Fruit fly (Drosophila melanogaster) whole organism, pupa: ENCODE measurements around the gene salt.

Experiments
- CG10348 ChIP-seq: fragments of 200-800 bp; sonication (Bioruptor generic); IDR thresholded peaks from 2 replicates; pipeline ENCODE4 v1.3.6; 2022; ENCODE audit warnings: missing biosample characterization, missing genetic modification characterization
- CG12605 ChIP-seq: fragments of 200-800 bp; sonication (Bioruptor generic); IDR thresholded peaks from 2 replicates; pipeline ENCODE4 v1.3.6; 2022; ENCODE audit warnings: missing biosample characterization, missing genetic modification characterization
- CG13204 ChIP-seq: fragments of 200-800 bp; sonication (Bioruptor generic); optimal IDR thresholded peaks from 2 replicates; lab custom pipeline; 2018; ENCODE audit warnings: missing biosample characterization, mild to moderate bottlenecking, missing genetic modification characterization, moderate library complexity
- CG14655 ChIP-seq: fragments of 200-800 bp; sonication (Bioruptor generic); optimal IDR thresholded peaks from 3 replicates; lab custom pipeline; 2017; ENCODE audit warnings: mild to moderate bottlenecking, missing biosample characterization, missing genetic modification reagents, missing genetic modification characterization
- CG15710 ChIP-seq: fragments of 200-800 bp; sonication (Bioruptor generic); optimal IDR thresholded peaks from 2 replicates; lab custom pipeline; 2018; ENCODE audit warnings: missing biosample characterization, mild to moderate bottlenecking, missing genetic modification characterization, moderate library complexity
- CG17806 ChIP-seq: fragments of 200-800 bp; sonication (Bioruptor generic); optimal IDR thresholded peaks from 2 replicates; lab custom pipeline; 2018; ENCODE audit warnings: missing biosample characterization, mild to moderate bottlenecking, missing genetic modification characterization, moderate library complexity
- CG32121 ChIP-seq: fragments of 200-800 bp; sonication (Bioruptor generic); IDR thresholded peaks from 2 replicates; pipeline ENCODE4 v1.3.6; 2022; ENCODE audit warnings: missing biosample characterization, missing genetic modification characterization
- CG34367 ChIP-seq: fragments of 200-800 bp; sonication (Bioruptor generic); optimal IDR thresholded peaks from 2 replicates; lab custom pipeline; 2018; ENCODE audit warnings: missing biosample characterization, mild to moderate bottlenecking, missing genetic modification characterization
- CG4496 ChIP-seq: fragments of 200-800 bp; sonication (Bioruptor generic); IDR thresholded peaks from 3 replicates; pipeline ENCODE4 v1.3.6; 2022; ENCODE audit warnings: missing biosample characterization, missing genetic modification characterization
- CG8159 ChIP-seq: fragments of 200-800 bp; sonication (Bioruptor generic); optimal IDR thresholded peaks from 3 replicates; lab custom pipeline; 2018; ENCODE audit warnings: missing biosample characterization, mild to moderate bottlenecking, missing genetic modification characterization, moderate library complexity
- CG8301 ChIP-seq: fragments of 200-800 bp; sonication (Bioruptor generic); optimal IDR thresholded peaks from 2 replicates; lab custom pipeline; 2018; ENCODE audit warnings: missing biosample characterization, mild to moderate bottlenecking, missing genetic modification characterization
- CG9948 ChIP-seq: fragments of 200-800 bp; sonication (Bioruptor generic); optimal IDR thresholded peaks from 2 replicates; lab custom pipeline; 2018; ENCODE audit warnings: missing biosample characterization, mild to moderate bottlenecking, missing genetic modification characterization, moderate library complexity
- D1 ChIP-seq: fragments of 200-800 bp; sonication (Bioruptor generic); optimal IDR thresholded peaks from 2 replicates; lab custom pipeline; 2018; ENCODE audit warnings: missing biosample characterization, mild to moderate bottlenecking, missing genetic modification characterization, moderate library complexity
- EcR ChIP-seq: fragments of 200-800 bp; sonication (Bioruptor generic); optimal IDR thresholded peaks from 3 replicates; lab custom pipeline; 2019; ENCODE audit warnings: missing biosample characterization, missing genetic modification characterization, mild to moderate bottlenecking, moderate library complexity, missing genetic modification reagents
- Ets98B ChIP-seq: fragments of 200-800 bp; sonication (Bioruptor generic); IDR thresholded peaks from 2 replicates; pipeline ENCODE4 v1.3.6; 2022; ENCODE audit warnings: missing biosample characterization, missing genetic modification characterization
- Pif1A ChIP-seq: fragments of 200-800 bp; sonication (Bioruptor generic); optimal IDR thresholded peaks from 3 replicates; lab custom pipeline; 2016; ENCODE audit warnings: missing biosample characterization, missing genetic modification characterization
- Pif1B ChIP-seq: fragments of 200-800 bp; sonication (Bioruptor generic); optimal IDR thresholded peaks from 3 replicates; lab custom pipeline; 2016; ENCODE audit warnings: missing biosample characterization, missing genetic modification characterization
- Snoo ChIP-seq: fragments of 200-800 bp; sonication (Bioruptor generic); optimal IDR thresholded peaks from 3 replicates; lab custom pipeline; 2017; ENCODE audit warnings: missing biosample characterization, mild to moderate bottlenecking, missing genetic modification characterization, inconsistent platforms
- fd96Ca ChIP-seq: fragments of 200-800 bp; sonication (Bioruptor generic); IDR thresholded peaks from 3 replicates; pipeline ENCODE4 v1.3.6; 2022; ENCODE audit warnings: missing biosample characterization, missing genetic modification characterization
- gl ChIP-seq: fragments of 200-800 bp; sonication (Bioruptor generic); optimal IDR thresholded peaks from 2 replicates; lab custom pipeline; 2018; ENCODE audit warnings: missing biosample characterization, mild to moderate bottlenecking, missing genetic modification characterization
- rn ChIP-seq: fragments of 200-800 bp; sonication (Bioruptor generic); IDR thresholded peaks from 2 replicates; pipeline ENCODE4 v1.3.6; 2022; ENCODE audit warnings: missing biosample characterization, missing genetic modification characterization

salt gene

DNA sequence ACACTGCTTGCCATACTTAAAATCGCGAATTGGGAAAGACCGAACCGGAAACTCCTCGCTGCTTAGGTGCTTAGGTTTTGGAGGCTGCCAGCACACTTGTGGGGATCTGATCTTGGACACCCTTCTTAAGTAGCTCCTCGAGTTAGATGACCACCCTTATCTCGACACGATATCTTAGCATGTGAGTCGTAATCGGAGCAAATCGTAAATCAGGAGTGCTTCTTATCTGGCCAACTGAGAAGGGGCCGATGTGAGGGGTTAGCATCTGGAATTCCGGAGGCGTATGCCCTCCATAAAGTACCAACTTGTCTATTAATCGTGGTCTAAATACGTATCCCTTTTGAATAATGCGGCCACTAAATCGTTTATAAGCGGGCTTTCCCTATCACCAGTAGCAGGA, at the start of gene salt:
TSS of gene salt (minus strand) at position 101 of the 400 bp plus-strand sequence.
- no peak for TF ChIP-seq fd96Ca
- TF ChIP-seq CG13204 (GFP tag; lab: Kevin White, UChicago): no peak
- no peak for TF ChIP-seq Pif1A (GFP tag; lab: Kevin White, UChicago)
- TF ChIP-seq CG8159 (tag; lab: Kevin White, UChicago): no peak
- no peak for TF ChIP-seq CG8301 (tag; lab: Kevin White, UChicago)

DNA sequence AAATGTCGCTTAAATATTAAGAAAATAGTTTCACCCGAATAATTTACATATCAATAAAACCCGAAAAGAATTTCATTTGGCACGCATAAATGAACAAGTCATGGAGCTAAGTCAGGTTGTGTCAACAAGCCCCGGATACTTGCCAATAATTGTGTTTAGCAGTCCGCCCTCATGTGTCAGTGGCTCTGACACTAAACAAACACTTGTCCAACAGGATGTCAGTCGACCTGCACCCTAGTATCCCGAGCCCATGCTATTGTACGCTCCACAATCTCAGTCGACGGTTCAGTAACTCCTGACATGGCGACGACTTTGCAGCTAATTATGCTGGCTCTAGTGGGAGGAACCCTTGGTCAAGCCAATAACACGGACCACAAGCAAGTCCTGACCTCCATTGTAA, 46.2 kb upstream of the salt start, which contains the start of gene Ir100a:
TSS of gene Ir100a (plus strand) at position 301 of the 400 bp plus-strand sequence.
- TF ChIP-seq Snoo: no peak

DNA sequence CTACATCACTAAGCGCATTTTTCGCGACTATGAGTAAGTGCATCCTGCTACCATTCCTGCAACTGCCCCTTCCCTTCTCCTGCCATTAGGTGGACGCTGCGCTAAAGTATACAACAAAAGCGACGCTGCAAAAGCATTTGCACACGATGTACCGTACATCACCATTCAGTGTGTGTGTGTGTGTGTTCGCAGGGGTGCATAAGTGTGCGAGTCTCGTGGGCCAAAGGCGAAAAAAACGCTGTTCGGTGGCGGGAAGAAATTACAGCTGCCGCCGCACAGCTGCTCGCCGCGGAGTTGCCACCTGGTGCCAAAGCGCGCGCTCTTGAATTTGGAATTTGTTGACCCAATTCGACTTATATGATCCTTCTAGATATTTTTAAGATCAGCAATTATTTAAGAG, 40.0 kb upstream of the salt start:
- TF ChIP-seq CG10348 (GFP tag; lab: Robert Waterston, UW): no peak
- no peak for TF ChIP-seq D1 (tag; lab: Kevin White, UChicago)
- TF ChIP-seq Snoo: no peak
- TF ChIP-seq CG12605 (GFP tag; lab: Robert Waterston, UW): peak; percentile 18; the same call in 1 of the 2 replicates
- TF ChIP-seq CG32121 (GFP tag; lab: Robert Waterston, UW): no peak; the same call in 1 of the 2 replicates
- no peak for TF ChIP-seq CG15710 (tag; lab: Kevin White, UChicago)
- TF ChIP-seq CG4496 (GFP tag; lab: Robert Waterston, UW): 0 out of 3 replicates have a peak, but pooled peaks have one; percentile 27
- TF ChIP-seq CG17806 (tag; lab: Kevin White, UChicago): no peak

dm6 chr3R:31793664-31794417, 39.3 kb upstream of the salt start, which contains the start of the genes Mccc1 and Acf:
Gene Mccc1, minus strand, starts transcription at chr3R:31793907.
Gene Acf, plus strand, starts transcription at chr3R:31793981.
- TF ChIP-seq CG4496 (GFP tag; lab: Robert Waterston, UW) (peak; percentile 57; the same call in 2 of the 3 replicates), CG14655 (GFP tag; lab: Kevin White, UChicago) (no peak), CG10348 (GFP tag; lab: Robert Waterston, UW) (no peak), CG8301 (tag; lab: Kevin White, UChicago) (no peak), Pif1B (no peak), CG15710 (tag; lab: Kevin White, UChicago) (no peak)

DNA sequence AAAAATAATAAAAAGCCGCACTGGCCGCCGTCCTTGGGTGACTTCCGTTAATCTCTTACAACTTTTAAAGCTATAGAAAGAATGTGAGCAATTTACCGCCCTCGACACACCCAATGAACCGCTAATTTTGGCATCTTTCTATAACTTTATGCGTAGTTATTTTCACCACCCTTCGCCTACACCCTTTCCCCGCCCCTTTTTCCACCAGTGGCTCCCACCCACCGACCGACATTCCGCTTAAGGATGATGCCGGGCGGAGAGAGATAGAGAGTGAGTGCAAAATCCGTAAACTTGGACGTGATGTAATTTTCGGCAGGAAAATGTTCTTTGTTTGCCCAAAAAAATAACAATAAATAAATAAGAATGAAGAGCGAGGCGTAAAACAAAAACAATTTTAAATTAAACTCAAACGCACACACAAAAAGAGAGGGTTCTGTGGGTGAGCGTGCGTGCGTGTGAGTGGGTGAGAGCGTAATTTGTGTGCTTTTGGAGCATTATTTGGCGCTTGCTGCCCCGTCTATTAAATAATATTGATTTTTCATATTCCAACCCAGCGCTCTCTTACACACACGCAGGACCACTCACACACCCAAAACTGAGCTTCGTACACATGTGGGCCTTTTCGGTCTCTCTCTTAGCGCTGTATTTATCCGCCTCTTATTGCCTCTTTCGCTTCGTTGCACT, 23.1 kb upstream of the salt start:
- TF ChIP-seq Snoo (no peak), gl (no peak), Pif1A (GFP tag; lab: Kevin White, UChicago) (no peak), EcR (no peak), CG10348 (GFP tag; lab: Robert Waterston, UW) (no peak), CG8159 (tag; lab: Kevin White, UChicago) (no peak)

- peak; percentile 70 for TF ChIP-seq CG4496 (GFP tag; lab: Robert Waterston, UW)
- TF ChIP-seq CG10348 (GFP tag; lab: Robert Waterston, UW): no peak
- no peak for TF ChIP-seq fd96Ca
- TF ChIP-seq Pif1A (GFP tag; lab: Kevin White, UChicago): no peak
- peak; percentile 53 for TF ChIP-seq Snoo
- TF ChIP-seq gl: no peak
- peak; percentile 76 for TF ChIP-seq CG32121 (GFP tag; lab: Robert Waterston, UW)
- no peak for TF ChIP-seq CG13204 (GFP tag; lab: Kevin White, UChicago)
- no peak for TF ChIP-seq EcR
- peak; percentile 53; the same call in 1 of the 2 replicates for TF ChIP-seq CG12605 (GFP tag; lab: Robert Waterston, UW)
- peak; percentile 65 for TF ChIP-seq CG15710 (tag; lab: Kevin White, UChicago)
- no peak for TF ChIP-seq CG9948 (tag; lab: Kevin White, UChicago)
- peak; percentile 51; the same call in 1 of the 2 replicates for TF ChIP-seq Ets98B (GFP tag; lab: Robert Waterston, UW)
- TF ChIP-seq D1 (tag; lab: Kevin White, UChicago): no peak
- peak; percentile 79 for TF ChIP-seq CG8159 (tag; lab: Kevin White, UChicago)
- peak; percentile 55 for TF ChIP-seq CG34367
- TF ChIP-seq rn (GFP tag; lab: Robert Waterston, UW): peak; percentile 22; the same call in 1 of the 2 replicates
- peak; percentile 67 for TF ChIP-seq CG17806 (tag; lab: Kevin White, UChicago)
- no peak for TF ChIP-seq CG8301 (tag; lab: Kevin White, UChicago)
- no peak for TF ChIP-seq CG14655 (GFP tag; lab: Kevin White, UChicago)
- no peak for TF ChIP-seq Pif1B
These were observed 22.3 kb upstream of the salt start, which contains the start of the genes CG2126 and faf for dm6 chr3R:31776583-31777362. Gene CG2126, minus strand, starts transcription at chr3R:31776652. Gene faf, plus strand, starts transcription at chr3R:31777020.
